Fruit fly (Drosophila melanogaster) whole organism, pupa: ENCODE measurements around the gene CG13045.

Experiments used
- CG10348 ChIP-seq: fragments of 200-800 bp; sonication (Bioruptor generic); IDR thresholded peaks from 2 replicates; pipeline ENCODE4 v1.3.6; 2022; ENCODE audit warnings: missing biosample characterization, missing genetic modification characterization
- CG12605 ChIP-seq: fragments of 200-800 bp; sonication (Bioruptor generic); IDR thresholded peaks from 2 replicates; pipeline ENCODE4 v1.3.6; 2022; ENCODE audit warnings: missing biosample characterization, missing genetic modification characterization
- CG13204 ChIP-seq: fragments of 200-800 bp; sonication (Bioruptor generic); optimal IDR thresholded peaks from 2 replicates; lab custom pipeline; 2018; ENCODE audit warnings: missing biosample characterization, mild to moderate bottlenecking, missing genetic modification characterization, moderate library complexity
- CG14655 ChIP-seq: fragments of 200-800 bp; sonication (Bioruptor generic); optimal IDR thresholded peaks from 3 replicates; lab custom pipeline; 2017; ENCODE audit warnings: mild to moderate bottlenecking, missing biosample characterization, missing genetic modification reagents, missing genetic modification characterization
- CG15710 ChIP-seq: fragments of 200-800 bp; sonication (Bioruptor generic); optimal IDR thresholded peaks from 2 replicates; lab custom pipeline; 2018; ENCODE audit warnings: missing biosample characterization, mild to moderate bottlenecking, missing genetic modification characterization, moderate library complexity
- CG17806 ChIP-seq: fragments of 200-800 bp; sonication (Bioruptor generic); optimal IDR thresholded peaks from 2 replicates; lab custom pipeline; 2018; ENCODE audit warnings: missing biosample characterization, mild to moderate bottlenecking, missing genetic modification characterization, moderate library complexity
- CG32121 ChIP-seq: fragments of 200-800 bp; sonication (Bioruptor generic); IDR thresholded peaks from 2 replicates; pipeline ENCODE4 v1.3.6; 2022; ENCODE audit warnings: missing biosample characterization, missing genetic modification characterization
- CG34367 ChIP-seq: fragments of 200-800 bp; sonication (Bioruptor generic); optimal IDR thresholded peaks from 2 replicates; lab custom pipeline; 2018; ENCODE audit warnings: missing biosample characterization, mild to moderate bottlenecking, missing genetic modification characterization
- CG4496 ChIP-seq: fragments of 200-800 bp; sonication (Bioruptor generic); IDR thresholded peaks from 3 replicates; pipeline ENCODE4 v1.3.6; 2022; ENCODE audit warnings: missing biosample characterization, missing genetic modification characterization
- CG8159 ChIP-seq: fragments of 200-800 bp; sonication (Bioruptor generic); optimal IDR thresholded peaks from 3 replicates; lab custom pipeline; 2018; ENCODE audit warnings: missing biosample characterization, mild to moderate bottlenecking, missing genetic modification characterization, moderate library complexity
- CG8301 ChIP-seq: fragments of 200-800 bp; sonication (Bioruptor generic); optimal IDR thresholded peaks from 2 replicates; lab custom pipeline; 2018; ENCODE audit warnings: missing biosample characterization, mild to moderate bottlenecking, missing genetic modification characterization
- CG9948 ChIP-seq: fragments of 200-800 bp; sonication (Bioruptor generic); optimal IDR thresholded peaks from 2 replicates; lab custom pipeline; 2018; ENCODE audit warnings: missing biosample characterization, mild to moderate bottlenecking, missing genetic modification characterization, moderate library complexity
- D1 ChIP-seq: fragments of 200-800 bp; sonication (Bioruptor generic); optimal IDR thresholded peaks from 2 replicates; lab custom pipeline; 2018; ENCODE audit warnings: missing biosample characterization, mild to moderate bottlenecking, missing genetic modification characterization, moderate library complexity
- EcR ChIP-seq: fragments of 200-800 bp; sonication (Bioruptor generic); optimal IDR thresholded peaks from 3 replicates; lab custom pipeline; 2019; ENCODE audit warnings: missing biosample characterization, missing genetic modification characterization, mild to moderate bottlenecking, moderate library complexity, missing genetic modification reagents
- Ets98B ChIP-seq: fragments of 200-800 bp; sonication (Bioruptor generic); IDR thresholded peaks from 2 replicates; pipeline ENCODE4 v1.3.6; 2022; ENCODE audit warnings: missing biosample characterization, missing genetic modification characterization
- Pif1A ChIP-seq: fragments of 200-800 bp; sonication (Bioruptor generic); optimal IDR thresholded peaks from 3 replicates; lab custom pipeline; 2016; ENCODE audit warnings: missing biosample characterization, missing genetic modification characterization
- Pif1B ChIP-seq: fragments of 200-800 bp; sonication (Bioruptor generic); optimal IDR thresholded peaks from 3 replicates; lab custom pipeline; 2016; ENCODE audit warnings: missing biosample characterization, missing genetic modification characterization
- Snoo ChIP-seq: fragments of 200-800 bp; sonication (Bioruptor generic); optimal IDR thresholded peaks from 3 replicates; lab custom pipeline; 2017; ENCODE audit warnings: missing biosample characterization, mild to moderate bottlenecking, missing genetic modification characterization, inconsistent platforms
- fd96Ca ChIP-seq: fragments of 200-800 bp; sonication (Bioruptor generic); IDR thresholded peaks from 3 replicates; pipeline ENCODE4 v1.3.6; 2022; ENCODE audit warnings: missing biosample characterization, missing genetic modification characterization
- gl ChIP-seq: fragments of 200-800 bp; sonication (Bioruptor generic); optimal IDR thresholded peaks from 2 replicates; lab custom pipeline; 2018; ENCODE audit warnings: missing biosample characterization, mild to moderate bottlenecking, missing genetic modification characterization
- rn ChIP-seq: fragments of 200-800 bp; sonication (Bioruptor generic); IDR thresholded peaks from 2 replicates; pipeline ENCODE4 v1.3.6; 2022; ENCODE audit warnings: missing biosample characterization, missing genetic modification characterization

The CG13045 gene

dm6 chr3L:16283821-16284220 lies 6.9 kb downstream of the CG13045 start, which contains the start of gene CG13048:
CG13048 (minus strand) TSS chr3L:16283921.
- no peak for TF ChIP-seq EcR (GFP tag; lab: Kevin White, UChicago)
- no peak for TF ChIP-seq Ets98B (GFP tag; lab: Robert Waterston, UW)
- 0 out of 2 replicates have a peak, but pooled peaks have one; percentile 16 for TF ChIP-seq CG10348 (GFP tag; lab: Robert Waterston, UW)
- no peak for TF ChIP-seq Pif1B

dm6 chr3L:16281880-16282556 lies 8.7 kb downstream of the CG13045 start, which contains the start of gene CG13049:
CG13049 (minus strand) TSS chr3L:16281930.
- TF ChIP-seq CG4496 (no peak), CG17806 (tag; lab: Kevin White, UChicago) (no peak), CG8301 (tag; lab: Kevin White, UChicago) (no peak), CG12605 (GFP tag; lab: Robert Waterston, UW) (no peak), CG34367 (no peak), Ets98B (GFP tag; lab: Robert Waterston, UW) (no peak), CG9948 (tag; lab: Kevin White, UChicago) (no peak), Snoo (tag; lab: Kevin White, UChicago) (no peak), rn (GFP tag; lab: Robert Waterston, UW) (no peak), EcR (GFP tag; lab: Kevin White, UChicago) (no peak), CG14655 (GFP tag; lab: Kevin White, UChicago) (no peak), fd96Ca (no peak), CG32121 (GFP tag; lab: Robert Waterston, UW) (no peak), Pif1A (GFP tag; lab: Kevin White, UChicago) (no peak), D1 (no peak), CG15710 (tag; lab: Kevin White, UChicago) (no peak), gl (tag; lab: Kevin White, UChicago) (no peak), CG13204 (GFP tag; lab: Kevin White, UChicago) (no peak), Pif1B (no peak)
- TF ChIP-seq, all 21 proteins: peak for 0

- TF ChIP-seq Pif1B: no peak
- TF ChIP-seq EcR (GFP tag; lab: Kevin White, UChicago): peak; percentile 96
These were observed 10.7 kb downstream of the CG13045 start, which contains the start of gene CG13064 for dm6 chr3L:16279987-16280454. CG13064 (plus strand) TSS chr3L:16280404.

- no peak for TF ChIP-seq CG32121 (GFP tag; lab: Robert Waterston, UW)
- no peak for TF ChIP-seq CG34367
- no peak for TF ChIP-seq CG15710 (tag; lab: Kevin White, UChicago)
- no peak for TF ChIP-seq EcR (GFP tag; lab: Kevin White, UChicago)
- TF ChIP-seq CG14655 (GFP tag; lab: Kevin White, UChicago): no peak
- TF ChIP-seq Pif1A (GFP tag; lab: Kevin White, UChicago): no peak
- no peak for TF ChIP-seq Snoo (tag; lab: Kevin White, UChicago)
- no peak for TF ChIP-seq D1
- no peak for TF ChIP-seq CG12605 (GFP tag; lab: Robert Waterston, UW)
- no peak for TF ChIP-seq CG9948 (tag; lab: Kevin White, UChicago)
- no peak for TF ChIP-seq fd96Ca
- no peak for TF ChIP-seq Pif1B
- TF ChIP-seq CG8301 (tag; lab: Kevin White, UChicago): no peak
- no peak for TF ChIP-seq CG8159
- TF ChIP-seq CG4496: no peak
- no peak for TF ChIP-seq CG10348 (GFP tag; lab: Robert Waterston, UW)
- TF ChIP-seq rn (GFP tag; lab: Robert Waterston, UW): no peak
- no peak for TF ChIP-seq Ets98B (GFP tag; lab: Robert Waterston, UW)
These were observed 11.6 kb downstream of the CG13045 start, which contains the start of gene CG13050 for dm6 chr3L:16279171-16279570. CG13050 (minus strand) TSS chr3L:16279271.

- no peak for TF ChIP-seq CG12605 (GFP tag; lab: Robert Waterston, UW)
- TF ChIP-seq gl (tag; lab: Kevin White, UChicago): no peak
- no peak for TF ChIP-seq Ets98B (GFP tag; lab: Robert Waterston, UW)
- TF ChIP-seq fd96Ca: no peak
- no peak for TF ChIP-seq Pif1A (GFP tag; lab: Kevin White, UChicago)
- TF ChIP-seq CG10348 (GFP tag; lab: Robert Waterston, UW): no peak
- TF ChIP-seq CG17806 (tag; lab: Kevin White, UChicago): no peak
- no peak for TF ChIP-seq CG9948 (tag; lab: Kevin White, UChicago)
- TF ChIP-seq EcR (GFP tag; lab: Kevin White, UChicago): no peak
- no peak for TF ChIP-seq CG34367
- TF ChIP-seq CG8301 (tag; lab: Kevin White, UChicago): no peak
- no peak for TF ChIP-seq CG15710 (tag; lab: Kevin White, UChicago)
- no peak for TF ChIP-seq Snoo (tag; lab: Kevin White, UChicago)
- TF ChIP-seq Pif1B: no peak
- TF ChIP-seq CG8159: no peak
- TF ChIP-seq D1: no peak
- no peak for TF ChIP-seq CG13204 (GFP tag; lab: Kevin White, UChicago)
- TF ChIP-seq rn (GFP tag; lab: Robert Waterston, UW): no peak
- TF ChIP-seq CG14655 (GFP tag; lab: Kevin White, UChicago): no peak
- TF ChIP-seq CG4496: no peak
These were observed 13.6 kb downstream of the CG13045 start, which contains the start of gene CG13065 for dm6 chr3L:16277135-16277534. CG13065 (plus strand) TSS chr3L:16277435.
